Fruit fly (Drosophila melanogaster) whole organism, embryonic: ENCODE measurements around the gene Mad.

ENCODE experiments used
- CG17385 ChIP-seq: fragments of 200-800 bp; sonication (Bioruptor generic); optimal IDR thresholded peaks from 3 replicates; lab custom pipeline; 2018; ENCODE audit warnings: missing biosample characterization, mild to moderate bottlenecking, missing genetic modification characterization
- E2f1 ChIP-seq: fragments of 200-800 bp; sonication (Bioruptor generic); IDR thresholded peaks from 2 replicates; pipeline ENCODE4 v1.3.6; 2022; ENCODE audit warnings: missing biosample characterization, missing genetic modification characterization
- HmgZ ChIP-seq: fragments of 200-800 bp; sonication (Bioruptor generic); optimal IDR thresholded peaks from 2 replicates; lab custom pipeline; 2018; ENCODE audit warnings: missing biosample characterization, mild to moderate bottlenecking, missing genetic modification characterization
- lola ChIP-seq, 3 experiments: fragments of >200 bp in 2 of 3; fragments of 200-800 bp in 1 of 3; sonication (Bioruptor generic) in 1 of 3; optimal IDR thresholded peaks; 2 replicates each; lab custom pipeline; 2017 to 2019; ENCODE audit warnings: missing biosample characterization in 3 of 3, missing genetic modification characterization in 3 of 3, mild to moderate bottlenecking in 1 of 3, moderate library complexity in 1 of 3

- TF ChIP-seq CG17385 (peak; percentile 96), lola (GFP tag; optimal IDR thresholded peaks at IDR 0.05; lab: Kevin White, UChicago) (no peak), E2f1 (GFP tag; lab: Robert Waterston, UW) (no peak), HmgZ (tag; lab: Kevin White, UChicago) (no peak)
These were observed at the start of gene Mad, which contains the start of gene gkt for dm6 chr2L:3159144-3160000.
